Worm (Caenorhabditis elegans) whole organism, L4 larva: ENCODE data around the gene srbc-40.

ENCODE experiments used
- R02D3.7 ChIP-seq: fragments of 150-350 bp; sonication (generic microtip); optimal IDR thresholded peaks from 3 replicates; lab custom pipeline; 2014; ENCODE audit warnings: missing biosample characterization, missing genetic modification characterization
- nhr-237 ChIP-seq: sonication (generic microtip); optimal IDR thresholded peaks from 2 replicates; lab custom pipeline; 2017; ENCODE audit warnings: missing biosample characterization, missing genetic modification characterization
- nhr-76 ChIP-seq: fragments of 150-350 bp; optimal IDR thresholded peaks from 2 replicates; lab custom pipeline; 2014; ENCODE audit warnings: missing biosample characterization, missing genetic modification characterization
- pqm-1 ChIP-seq: sonication (generic microtip); optimal IDR thresholded peaks from 2 replicates; lab custom pipeline; 2017; ENCODE audit warnings: missing biosample characterization, missing genetic modification characterization

DNA sequence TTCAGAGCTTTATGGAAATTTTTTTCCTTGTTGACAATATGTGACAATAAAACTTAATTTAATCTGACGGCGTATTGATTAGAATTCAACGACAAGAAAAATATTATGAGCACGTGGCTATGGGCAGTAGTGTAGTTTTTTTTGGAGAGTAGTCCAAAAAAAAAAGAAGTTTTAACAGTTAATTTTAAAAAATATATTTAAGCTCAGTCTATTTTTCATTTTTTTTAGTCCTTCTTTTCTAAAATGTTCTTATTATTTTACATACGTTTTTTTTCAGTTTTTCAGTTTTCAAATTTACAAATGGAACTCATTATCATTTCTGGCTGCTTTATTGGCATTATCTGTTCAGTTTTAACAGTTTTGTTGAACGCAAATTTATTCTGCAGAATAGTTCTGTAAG, 10.8 kb downstream of the srbc-40 start, which contains the start of gene srbc-39:
- TF ChIP-seq pqm-1 (no peak), nhr-237 (no peak), R02D3.7 (no peak), nhr-76 (tag; lab: Kevin White, UChicago) (no peak)
